Worm (Caenorhabditis elegans) whole organism, late embryonic: ENCODE results near the gene F33H1.4.

ENCODE experiments used
- lim-6 ChIP-seq: sonication (generic microtip); optimal IDR thresholded peaks from 2 replicates; lab custom pipeline; 2016; ENCODE audit warnings: missing genetic modification characterization, missing compliant biosample characterization
- pha-4 ChIP-seq: fragments of 150-350 bp; optimal IDR thresholded peaks from 2 replicates; lab custom pipeline; 2018; ENCODE audit warnings: missing biosample characterization, missing genetic modification reagents, missing genetic modification characterization
- tbx-7 ChIP-seq: sonication (generic microtip); optimal IDR thresholded peaks from 2 replicates; lab custom pipeline; 2016; ENCODE audit warnings: missing genotype, missing genetic modification characterization, missing compliant biosample characterization

- TF ChIP-seq pha-4 (tag; lab: Kevin White, UChicago) (no peak), lim-6 (tag; lab: Kevin White, UChicago) (no peak), tbx-7 (tag; lab: Kevin White, UChicago) (no peak)
Observed at ce11 chrII:10227030-10227429, 52.6 kb downstream of the F33H1.4 start, which contains the start of gene srh-135.
